Worm (Caenorhabditis elegans) whole organism, late embryonic: Measurements from ENCODE around the gene F35C8.8.

ENCODE experiments used
- C38D4.7 ChIP-seq: fragments of 200-800 bp; sonication (Bioruptor generic); optimal IDR thresholded peaks from 2 replicates; lab custom pipeline; 2018; ENCODE audit warnings: mild to moderate bottlenecking, missing genetic modification characterization, moderate library complexity, missing compliant biosample characterization
- F13H6.1 ChIP-seq: sonication (generic microtip); optimal IDR thresholded peaks from 2 replicates; lab custom pipeline; 2016; ENCODE audit warnings: missing genetic modification characterization, missing compliant biosample characterization
- T23F11.4 ChIP-seq: fragments of 200-800 bp; sonication (Bioruptor generic); optimal IDR thresholded peaks from 2 replicates; lab custom pipeline; 2018; ENCODE audit warnings: mild to moderate bottlenecking, missing genetic modification characterization, missing compliant biosample characterization
- Y22D7AL.16 ChIP-seq: sonication (generic microtip); optimal IDR thresholded peaks from 2 replicates; lab custom pipeline; 2016; ENCODE audit warnings: missing genetic modification characterization, missing compliant biosample characterization
- ceh-14 ChIP-seq: sonication (generic microtip); optimal IDR thresholded peaks from 2 replicates; lab custom pipeline; 2016; ENCODE audit warnings: missing genotype, missing genetic modification characterization, missing compliant biosample characterization
- ceh-18 ChIP-seq: sonication (generic microtip); optimal IDR thresholded peaks from 2 replicates; lab custom pipeline; 2016; ENCODE audit warnings: missing genetic modification characterization, missing compliant biosample characterization
- ceh-22 ChIP-seq: sonication (generic microtip); optimal IDR thresholded peaks from 2 replicates; lab custom pipeline; 2017; ENCODE audit warnings: missing biosample characterization, missing genetic modification characterization
- ceh-30 ChIP-seq: fragments of 150-350 bp; optimal IDR thresholded peaks from 2 replicates; lab custom pipeline; 2014; ENCODE audit warnings: missing biosample characterization, missing genetic modification characterization
- ceh-31 ChIP-seq: sonication (generic microtip); optimal IDR thresholded peaks from 2 replicates; lab custom pipeline; 2016; ENCODE audit warnings: missing genetic modification characterization, missing compliant biosample characterization
- ceh-34 ChIP-seq: sonication (generic microtip); optimal IDR thresholded peaks from 2 replicates; lab custom pipeline; 2016; ENCODE audit warnings: mild to moderate bottlenecking, missing genetic modification characterization, missing compliant biosample characterization
- che-1 ChIP-seq: sonication (generic microtip); optimal IDR thresholded peaks from 2 replicates; lab custom pipeline; 2016; ENCODE audit warnings: mild to moderate bottlenecking, missing genetic modification characterization, missing compliant biosample characterization
- dmd-4 ChIP-seq: sonication (generic microtip); optimal IDR thresholded peaks from 2 replicates; lab custom pipeline; 2016; ENCODE audit warnings: borderline replicate concordance, missing genetic modification characterization, missing compliant biosample characterization
- dve-1 ChIP-seq: sonication (generic microtip); optimal IDR thresholded peaks from 2 replicates; lab custom pipeline; 2017; ENCODE audit warnings: antibody characterized with exemption, mild to moderate bottlenecking, missing genetic modification characterization, missing compliant biosample characterization
- elt-2 ChIP-seq: sonication (generic microtip); optimal IDR thresholded peaks from 2 replicates; lab custom pipeline; 2016; ENCODE audit warnings: missing genetic modification reagents, missing genetic modification characterization, missing compliant biosample characterization
- eyg-1 ChIP-seq: sonication (generic microtip); optimal IDR thresholded peaks from 2 replicates; lab custom pipeline; 2016; ENCODE audit warnings: missing genotype, missing genetic modification characterization, missing compliant biosample characterization
- fax-1 ChIP-seq: sonication (generic microtip); optimal IDR thresholded peaks from 2 replicates; lab custom pipeline; 2016; ENCODE audit warnings: missing genotype, missing genetic modification characterization, missing compliant biosample characterization
- fkh-10 ChIP-seq: fragments of 150-350 bp; optimal IDR thresholded peaks from 2 replicates; lab custom pipeline; 2014; ENCODE audit warnings: missing biosample characterization, missing genetic modification reagents, missing genetic modification characterization
- gmeb-2 ChIP-seq: sonication (generic microtip); optimal IDR thresholded peaks from 2 replicates; lab custom pipeline; 2016; ENCODE audit warnings: missing genetic modification characterization, inconsistent platforms, missing compliant biosample characterization
- hlh-6 ChIP-seq: sonication (generic microtip); optimal IDR thresholded peaks from 2 replicates; lab custom pipeline; 2016; ENCODE audit warnings: missing genotype, missing genetic modification characterization, missing compliant biosample characterization
- madf-2 ChIP-seq: sonication (generic microtip); optimal IDR thresholded peaks from 2 replicates; lab custom pipeline; 2017; ENCODE audit warnings: missing genetic modification characterization, missing compliant biosample characterization
- nfya-1 ChIP-seq: sonication (generic microtip); optimal IDR thresholded peaks from 2 replicates; lab custom pipeline; 2017; ENCODE audit warnings: missing genetic modification characterization, mild to moderate bottlenecking, missing compliant biosample characterization, antibody characterized with exemption, moderate library complexity
- nhr-232 ChIP-seq: sonication (generic microtip); optimal IDR thresholded peaks from 2 replicates; lab custom pipeline; 2016; ENCODE audit warnings: missing genetic modification characterization, missing compliant biosample characterization
- npax-4 ChIP-seq: sonication (generic microtip); optimal IDR thresholded peaks from 2 replicates; lab custom pipeline; 2016; ENCODE audit warnings: missing genetic modification characterization, missing compliant biosample characterization
- pat-9 ChIP-seq: fragments of 200-800 bp; sonication (Bioruptor generic); optimal IDR thresholded peaks from 2 replicates; lab custom pipeline; 2018; ENCODE audit warnings: mild to moderate bottlenecking, missing genetic modification characterization, moderate library complexity, missing compliant biosample characterization
- pax-1 ChIP-seq: fragments of 150-350 bp; optimal IDR thresholded peaks from 2 replicates; lab custom pipeline; 2014; ENCODE audit warnings: missing biosample characterization, missing genetic modification characterization
- pha-4 ChIP-seq: fragments of 150-350 bp; optimal IDR thresholded peaks from 2 replicates; lab custom pipeline; 2018; ENCODE audit warnings: missing biosample characterization, missing genetic modification reagents, missing genetic modification characterization
- pqm-1 ChIP-seq: sonication (generic microtip); optimal IDR thresholded peaks from 2 replicates; lab custom pipeline; 2016; ENCODE audit warnings: missing genetic modification characterization, missing compliant biosample characterization
- pros-1 ChIP-seq: fragments of 150-350 bp; optimal IDR thresholded peaks from 2 replicates; lab custom pipeline; 2014; ENCODE audit warnings: missing biosample characterization, missing genetic modification reagents, missing genetic modification characterization
- ref-2 ChIP-seq: sonication (generic microtip); optimal IDR thresholded peaks from 2 replicates; lab custom pipeline; 2016; ENCODE audit warnings: missing genetic modification characterization, missing compliant biosample characterization
- sdc-2 ChIP-seq: sonication (generic microtip); optimal IDR thresholded peaks from 2 replicates; lab custom pipeline; 2016; ENCODE audit warnings: missing genotype, missing genetic modification characterization, missing compliant biosample characterization
- sox-4 ChIP-seq: sonication (generic microtip); optimal IDR thresholded peaks from 2 replicates; lab custom pipeline; 2017; ENCODE audit warnings: mild to moderate bottlenecking, missing genetic modification characterization, inconsistent platforms, missing compliant biosample characterization
- syd-9 ChIP-seq: sonication (generic microtip); optimal IDR thresholded peaks from 2 replicates; lab custom pipeline; 2016; ENCODE audit warnings: mild to moderate bottlenecking, missing genetic modification characterization, moderate library complexity, missing compliant biosample characterization
- tbx-2 ChIP-seq: sonication (generic microtip); optimal IDR thresholded peaks from 2 replicates; lab custom pipeline; 2016; ENCODE audit warnings: missing genetic modification characterization, missing compliant biosample characterization
- ttx-3 ChIP-seq: sonication (generic microtip); optimal IDR thresholded peaks from 2 replicates; lab custom pipeline; 2016; ENCODE audit warnings: missing genetic modification reagents, missing genetic modification characterization, missing compliant biosample characterization
- unc-3 ChIP-seq, 2 experiments: fragments of 200-800 bp in 1 of 2; sonication (Bioruptor generic) in 1 of 2; sonication (generic microtip) in 1 of 2; conservative IDR thresholded peaks in 1 of 2; optimal IDR thresholded peaks in 1 of 2; 2 replicates each; pipeline versions ENCODE4 v1.3.6 to Lab custom; 2016 to 2022; ENCODE audit warnings: missing compliant biosample characterization in 2 of 2, missing genetic modification characterization in 2 of 2, missing genetic modification reagents in 1 of 2
- unc-42 ChIP-seq: sonication (generic microtip); optimal IDR thresholded peaks from 2 replicates; lab custom pipeline; 2016; ENCODE audit warnings: missing genotype, missing genetic modification characterization, missing compliant biosample characterization
- unc-55 ChIP-seq: sonication (generic microtip); optimal IDR thresholded peaks from 2 replicates; lab custom pipeline; 2017; ENCODE audit warnings: missing biosample characterization, missing genetic modification reagents, missing genetic modification characterization
- unc-86 ChIP-seq: sonication (generic microtip); optimal IDR thresholded peaks from 2 replicates; lab custom pipeline; 2016; ENCODE audit warnings: missing genetic modification characterization, missing compliant biosample characterization
- zip-5 ChIP-seq: sonication (generic microtip); optimal IDR thresholded peaks from 2 replicates; lab custom pipeline; 2016; ENCODE audit warnings: missing genetic modification characterization, missing compliant biosample characterization
- ztf-16 ChIP-seq: sonication (generic microtip); optimal IDR thresholded peaks from 2 replicates; lab custom pipeline; 2017; ENCODE audit warnings: missing genetic modification characterization, missing compliant biosample characterization

F35C8.8 gene

DNA sequence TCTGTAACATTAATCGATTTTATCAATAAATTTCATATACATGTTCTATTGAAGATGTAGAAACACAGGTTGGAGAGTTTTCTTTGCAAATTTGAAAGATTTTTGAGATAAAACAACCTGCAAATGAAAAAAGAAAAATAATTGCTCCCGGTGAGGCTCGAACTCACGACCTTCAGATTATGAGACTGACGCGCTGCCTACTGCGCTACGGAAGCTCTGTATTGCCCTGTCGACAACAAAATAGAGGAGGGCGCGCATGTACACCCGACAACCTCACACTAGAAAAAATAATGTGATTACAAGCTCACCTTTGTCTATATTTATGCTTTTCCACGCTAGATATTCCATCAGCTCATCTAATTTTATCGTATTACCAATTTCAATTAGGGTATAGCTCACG, 34.8 kb upstream of the F35C8.8 start:
- TF ChIP-seq pax-1 (tag; lab: Kevin White, UChicago) = no peak
- TF ChIP-seq ceh-22 (tag; lab: Kevin White, UChicago) = no peak
- peak; percentile 17 for TF ChIP-seq ceh-34
- peak; percentile 11 for TF ChIP-seq nfya-1 (tag; lab: Kevin White, UChicago)
- TF ChIP-seq elt-2 = peak; percentile 59
- TF ChIP-seq ref-2 (tag; lab: Kevin White, UChicago) = no peak
- TF ChIP-seq F13H6.1 (tag; lab: Kevin White, UChicago) = peak; percentile 16
- TF ChIP-seq ceh-18 (tag; lab: Kevin White, UChicago) = peak; percentile 3
- TF ChIP-seq gmeb-2 (tag; lab: Kevin White, UChicago) = peak; percentile 32
- no peak for TF ChIP-seq npax-4 (tag; lab: Kevin White, UChicago)
- no peak for TF ChIP-seq unc-55 (GFP tag; lab: Kevin White, UChicago)
- peak; percentile 37 for TF ChIP-seq C38D4.7
- TF ChIP-seq zip-5 (tag; lab: Kevin White, UChicago) = peak; percentile 31
- peak; percentile 31 for TF ChIP-seq madf-2 (tag; lab: Kevin White, UChicago)
- peak; percentile 27 for TF ChIP-seq sox-4 (tag; lab: Kevin White, UChicago)
- TF ChIP-seq Y22D7AL.16 = peak; percentile 4
- TF ChIP-seq unc-86 (tag; lab: Kevin White, UChicago) = peak; percentile 4
- peak; percentile 18 for TF ChIP-seq ceh-14 (tag; lab: Kevin White, UChicago)
- peak; percentile 8 for TF ChIP-seq nhr-232 (tag; lab: Kevin White, UChicago)
- TF ChIP-seq fax-1 = peak; percentile 42
- peak; percentile 37 for TF ChIP-seq pat-9 (tag; lab: Kevin White, UChicago)
- TF ChIP-seq unc-3 (GFP tag; conservative IDR thresholded peaks at IDR 0.05; lab: Robert Waterston, UW) = peak; percentile 69
- no peak for TF ChIP-seq unc-3 (tag; optimal IDR thresholded peaks at IDR 0.05; lab: Kevin White, UChicago)
- TF ChIP-seq che-1 (tag; lab: Kevin White, UChicago) = peak; percentile 35
- no peak for TF ChIP-seq pqm-1
- TF ChIP-seq sdc-2 = peak; percentile 65

- TF ChIP-seq F13H6.1 (tag; lab: Kevin White, UChicago) = no peak
- no peak for TF ChIP-seq pqm-1
- TF ChIP-seq eyg-1 (tag; lab: Kevin White, UChicago) = no peak
- TF ChIP-seq hlh-6 (tag; lab: Kevin White, UChicago) = no peak
- TF ChIP-seq ceh-30 = no peak
- no peak for TF ChIP-seq Y22D7AL.16
- TF ChIP-seq dve-1 (tag; lab: Kevin White, UChicago) = no peak
- TF ChIP-seq fkh-10 = no peak
- no peak for TF ChIP-seq T23F11.4 (GFP tag; lab: Kevin White, UChicago)
- TF ChIP-seq ttx-3 (tag; lab: Kevin White, UChicago) = no peak
- TF ChIP-seq ref-2 (tag; lab: Kevin White, UChicago) = no peak
- TF ChIP-seq C38D4.7 = no peak
- TF ChIP-seq ceh-22 (tag; lab: Kevin White, UChicago) = no peak
- TF ChIP-seq syd-9 = no peak
- TF ChIP-seq unc-55 (GFP tag; lab: Kevin White, UChicago) = no peak
- no peak for TF ChIP-seq unc-42
Observed at ce11 chrX:5406345-5406744, 33.9 kb upstream of the F35C8.8 start, which contains the start of gene C03F11.4. C03F11.4 (minus strand) TSS chrX:5406445.

- TF ChIP-seq gmeb-2 (tag; lab: Kevin White, UChicago) (no peak), elt-2 (peak; percentile 61)
Observed at ce11 chrX:5400524-5400923, 28.1 kb upstream of the F35C8.8 start, which contains the start of gene scav-1. scav-1 (minus strand) TSS chrX:5400584.

ce11 chrX:5397300-5397699, 24.9 kb upstream of the F35C8.8 start, which contains the start of gene C03F11.2:
C03F11.2 (minus strand) TSS chrX:5397400.
- no peak for TF ChIP-seq eyg-1 (tag; lab: Kevin White, UChicago)
- TF ChIP-seq fax-1 = no peak
- TF ChIP-seq ceh-18 (tag; lab: Kevin White, UChicago) = no peak
- TF ChIP-seq elt-2 = no peak
- no peak for TF ChIP-seq tbx-2 (tag; lab: Kevin White, UChicago)
- TF ChIP-seq dve-1 (tag; lab: Kevin White, UChicago) = no peak
- no peak for TF ChIP-seq pros-1 (tag; lab: Kevin White, UChicago)
- no peak for TF ChIP-seq pha-4 (tag; lab: Kevin White, UChicago)
- no peak for TF ChIP-seq dmd-4 (tag; lab: Kevin White, UChicago)
- TF ChIP-seq pat-9 (tag; lab: Kevin White, UChicago) = no peak
- TF ChIP-seq C38D4.7 = no peak
- no peak for TF ChIP-seq ztf-16 (tag; lab: Kevin White, UChicago)
- no peak for TF ChIP-seq ceh-31
- TF ChIP-seq, all 69 proteins: peak for 0
